Worm (Caenorhabditis elegans) whole organism, early embryonic: ENCODE results near the gene pigx-1.

ENCODE experiments used
- B0310.2 ChIP-seq: sonication (generic microtip); optimal IDR thresholded peaks from 2 replicates; lab custom pipeline; 2016; ENCODE audit warnings: mild to moderate bottlenecking, missing genetic modification characterization, missing compliant biosample characterization
- F13C5.2 ChIP-seq: sonication (generic microtip); optimal IDR thresholded peaks from 2 replicates; lab custom pipeline; 2017; ENCODE audit warnings: mild to moderate bottlenecking, missing genetic modification characterization, inconsistent platforms, missing compliant biosample characterization
- aly-1 ChIP-seq: sonication (generic microtip); optimal IDR thresholded peaks from 2 replicates; lab custom pipeline; 2016; ENCODE audit warnings: missing genetic modification characterization, missing compliant biosample characterization
- ama-1 ChIP-seq: fragments of 150-350 bp; optimal IDR thresholded peaks from 2 replicates; lab custom pipeline; 2014
- ceh-13 ChIP-seq: fragments of 200-800 bp; sonication (Bioruptor generic); optimal IDR thresholded peaks from 2 replicates; lab custom pipeline; 2018; ENCODE audit warnings: mild to moderate bottlenecking, missing genetic modification characterization, missing compliant biosample characterization
- ceh-36 ChIP-seq: sonication (generic microtip); optimal IDR thresholded peaks from 2 replicates; lab custom pipeline; 2016; ENCODE audit warnings: missing genetic modification characterization, inconsistent platforms, missing compliant biosample characterization
- ets-7 ChIP-seq: sonication (generic microtip); optimal IDR thresholded peaks from 2 replicates; lab custom pipeline; 2016; ENCODE audit warnings: missing genotype, missing genetic modification characterization, missing compliant biosample characterization
- flt-1 ChIP-seq: fragments of 200-800 bp; sonication (Bioruptor generic); IDR thresholded peaks from 2 replicates; pipeline ENCODE4 v1.3.6; 2022; ENCODE audit warnings: missing genetic modification characterization, missing compliant biosample characterization
- hmbx-1 ChIP-seq: sonication (generic microtip); optimal IDR thresholded peaks from 2 replicates; lab custom pipeline; 2016; ENCODE audit warnings: mild to moderate bottlenecking, missing genetic modification characterization, missing compliant biosample characterization
- hmg-4 ChIP-seq: fragments of 200-800 bp; sonication (Bioruptor generic); optimal IDR thresholded peaks from 2 replicates; lab custom pipeline; 2018; ENCODE audit warnings: mild to moderate bottlenecking, missing genetic modification characterization, missing compliant biosample characterization
- hnd-1 ChIP-seq: sonication (generic microtip); optimal IDR thresholded peaks from 2 replicates; lab custom pipeline; 2016; ENCODE audit warnings: missing genetic modification characterization, missing compliant biosample characterization
- pes-1 ChIP-seq: fragments of 200-800 bp; sonication (Bioruptor generic); IDR thresholded peaks from 2 replicates; pipeline ENCODE4 v1.3.6; 2022; ENCODE audit warnings: missing genetic modification reagents, missing genetic modification characterization, missing compliant biosample characterization
- scrt-1 ChIP-seq: fragments of 200-800 bp; sonication (Bioruptor generic); IDR thresholded peaks from 2 replicates; pipeline ENCODE4 v1.3.6; 2022; ENCODE audit warnings: missing genetic modification characterization, missing compliant biosample characterization
- sea-1 ChIP-seq: fragments of 200-800 bp; sonication (Bioruptor generic); conservative IDR thresholded peaks from 2 replicates; pipeline ENCODE4 v1.3.6; 2022; ENCODE audit warnings: missing genetic modification characterization, missing compliant biosample characterization
- tbx-11 ChIP-seq: fragments of 200-800 bp; sonication (Bioruptor generic); IDR thresholded peaks from 2 replicates; pipeline ENCODE4 v1.3.6; 2022; ENCODE audit warnings: missing genetic modification characterization, missing compliant biosample characterization
- tbx-37 ChIP-seq: fragments of 200-800 bp; sonication (Bioruptor generic); conservative IDR thresholded peaks from 2 replicates; pipeline ENCODE4 v1.3.6; 2022; ENCODE audit warnings: missing genetic modification reagents, missing genetic modification characterization, missing compliant biosample characterization
- tra-4 ChIP-seq: sonication (generic microtip); optimal IDR thresholded peaks from 2 replicates; lab custom pipeline; 2017; ENCODE audit warnings: missing genetic modification characterization, missing compliant biosample characterization

pigx-1 gene

DNA sequence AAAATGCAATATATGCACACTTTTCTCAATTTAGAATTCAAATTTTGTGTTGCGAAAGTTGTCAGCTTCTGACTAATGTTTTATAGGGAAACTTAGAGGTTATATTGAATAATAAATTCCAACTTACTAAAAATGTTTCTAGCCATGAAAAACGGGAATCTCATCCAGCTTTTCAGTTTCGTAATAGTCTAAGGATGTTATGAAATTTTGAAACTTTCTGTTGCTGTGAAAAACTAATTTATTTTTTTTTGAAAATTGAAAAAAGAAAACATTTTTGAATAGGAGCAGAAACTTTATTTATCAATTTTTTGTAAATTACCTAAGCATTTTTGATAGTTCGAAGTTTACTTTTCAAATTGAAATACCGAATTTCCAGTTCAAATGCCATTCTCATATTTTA lies 24.8 kb upstream of the pigx-1 start:
- no peak for TF ChIP-seq ets-7
- no peak for TF ChIP-seq B0310.2
- TF ChIP-seq hnd-1 (tag; lab: Kevin White, UChicago): no peak
- TF ChIP-seq pes-1 (GFP tag; lab: Robert Waterston, UW): no peak
- TF ChIP-seq sea-1 (GFP tag; lab: Robert Waterston, UW): no peak
- TF ChIP-seq F13C5.2 (tag; lab: Kevin White, UChicago): no peak
- no peak for TF ChIP-seq tbx-11
- no peak for TF ChIP-seq aly-1 (tag; lab: Kevin White, UChicago)
- TF ChIP-seq flt-1 (GFP tag; lab: Robert Waterston, UW): no peak
- TF ChIP-seq ceh-13 (GFP tag; lab: Kevin White, UChicago): no peak
- no peak for TF ChIP-seq tbx-37 (GFP tag; lab: Robert Waterston, UW)
- TF ChIP-seq ceh-36: no peak
- TF ChIP-seq scrt-1: no peak
- TF ChIP-seq hmbx-1 (tag; lab: Kevin White, UChicago): no peak
- TF ChIP-seq tra-4 (tag; lab: Kevin White, UChicago): no peak
- no peak for TF ChIP-seq ama-1 (lab: Kevin White, UChicago)
- no peak for TF ChIP-seq hmg-4 (GFP tag; lab: Kevin White, UChicago)

DNA sequence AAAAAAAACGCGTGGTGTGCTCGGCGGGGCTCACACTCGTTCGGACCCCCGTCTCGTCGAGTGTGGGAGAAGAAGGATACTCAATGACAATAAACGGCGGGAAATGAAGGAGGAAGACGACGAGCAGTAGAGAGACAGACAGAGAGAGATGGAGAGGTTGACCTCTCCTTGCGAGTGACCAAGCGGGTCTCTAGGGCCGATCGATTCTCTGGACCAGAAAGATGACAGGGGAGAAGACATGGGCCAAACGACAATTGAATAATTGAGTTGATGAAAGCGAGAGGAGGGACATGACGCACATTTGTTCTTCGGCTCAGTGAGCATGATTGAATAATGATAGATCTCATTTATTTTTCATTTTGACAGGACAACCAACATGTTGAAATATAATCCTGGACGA lies 23.5 kb upstream of the pigx-1 start:
- no peak for TF ChIP-seq ceh-13 (GFP tag; lab: Kevin White, UChicago)
- TF ChIP-seq hmbx-1 (tag; lab: Kevin White, UChicago): no peak
- TF ChIP-seq B0310.2: no peak
- peak; percentile 76 for TF ChIP-seq hmg-4 (GFP tag; lab: Kevin White, UChicago)
- peak; percentile 19; the same call in 1 of the 2 replicates for TF ChIP-seq flt-1 (GFP tag; lab: Robert Waterston, UW)
- 0 out of 2 replicates have a peak, but pooled peaks have one; percentile 49 for TF ChIP-seq scrt-1
- no peak for TF ChIP-seq ceh-36
- no peak for TF ChIP-seq ets-7
- TF ChIP-seq hnd-1 (tag; lab: Kevin White, UChicago): no peak
- TF ChIP-seq aly-1 (tag; lab: Kevin White, UChicago): peak; percentile 72
- peak; percentile 54 for TF ChIP-seq F13C5.2 (tag; lab: Kevin White, UChicago)
- no peak for TF ChIP-seq ama-1 (lab: Kevin White, UChicago)
- TF ChIP-seq sea-1 (GFP tag; lab: Robert Waterston, UW): no peak
- TF ChIP-seq pes-1 (GFP tag; lab: Robert Waterston, UW): no peak
- no peak for TF ChIP-seq tra-4 (tag; lab: Kevin White, UChicago)
- no peak for TF ChIP-seq tbx-11
- TF ChIP-seq tbx-37 (GFP tag; lab: Robert Waterston, UW): no peak

DNA sequence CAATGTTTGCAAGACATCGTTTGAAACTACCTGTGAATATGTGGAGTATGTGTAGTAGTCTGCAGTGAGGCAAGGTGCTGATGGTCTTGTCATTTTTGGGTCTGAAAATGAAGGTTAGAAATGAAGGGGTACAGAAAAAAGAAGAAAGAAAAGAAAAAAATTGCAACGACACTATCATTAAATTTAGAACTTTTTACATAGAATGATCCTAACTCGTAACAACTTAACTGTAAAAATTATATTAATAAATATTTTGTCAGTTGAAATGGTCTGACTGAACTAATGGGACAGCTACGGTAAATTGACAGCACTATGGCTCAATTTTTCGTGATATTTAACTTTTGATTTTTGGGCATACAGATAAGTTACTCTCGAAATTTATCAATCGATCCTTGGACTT lies 22.5 kb upstream of the pigx-1 start, which contains the start of gene C05D9.7:
Gene C05D9.7, minus strand, starts transcription at position 101 of the 400 bp plus-strand sequence.
- TF ChIP-seq B0310.2 (no peak), F13C5.2 (tag; lab: Kevin White, UChicago) (no peak), ceh-36 (no peak), hmbx-1 (tag; lab: Kevin White, UChicago) (no peak), tbx-11 (no peak), tra-4 (tag; lab: Kevin White, UChicago) (no peak), ceh-13 (GFP tag; lab: Kevin White, UChicago) (no peak)

DNA sequence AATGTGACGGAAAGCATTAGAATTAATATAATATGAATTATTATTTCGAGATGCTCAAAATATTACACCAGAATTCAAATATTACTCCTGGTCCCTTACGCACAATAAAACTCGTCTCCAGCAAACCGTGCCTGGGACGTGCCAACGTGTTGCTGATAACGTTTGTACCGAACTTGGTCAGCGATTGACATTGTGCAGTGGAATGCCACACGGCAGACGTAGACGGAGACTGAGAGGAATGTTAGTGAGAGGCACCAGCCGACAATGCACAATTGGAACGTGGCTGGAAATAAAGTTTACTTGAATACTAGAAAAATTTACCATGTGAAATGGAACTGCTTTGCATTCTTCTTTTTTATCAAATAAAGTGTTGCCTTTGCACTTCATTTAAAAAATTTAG lies 20.4 kb upstream of the pigx-1 start:
- TF ChIP-seq tbx-11 (no peak), sea-1 (GFP tag; lab: Robert Waterston, UW) (no peak), B0310.2 (no peak), hnd-1 (tag; lab: Kevin White, UChicago) (no peak), ceh-36 (no peak), ama-1 (lab: Kevin White, UChicago) (no peak), tra-4 (tag; lab: Kevin White, UChicago) (no peak), hmg-4 (GFP tag; lab: Kevin White, UChicago) (no peak), scrt-1 (no peak), hmbx-1 (tag; lab: Kevin White, UChicago) (no peak), ceh-13 (GFP tag; lab: Kevin White, UChicago) (no peak), ets-7 (no peak), aly-1 (tag; lab: Kevin White, UChicago) (no peak), F13C5.2 (tag; lab: Kevin White, UChicago) (no peak), tbx-37 (GFP tag; lab: Robert Waterston, UW) (no peak), flt-1 (GFP tag; lab: Robert Waterston, UW) (no peak), pes-1 (GFP tag; lab: Robert Waterston, UW) (no peak)

DNA sequence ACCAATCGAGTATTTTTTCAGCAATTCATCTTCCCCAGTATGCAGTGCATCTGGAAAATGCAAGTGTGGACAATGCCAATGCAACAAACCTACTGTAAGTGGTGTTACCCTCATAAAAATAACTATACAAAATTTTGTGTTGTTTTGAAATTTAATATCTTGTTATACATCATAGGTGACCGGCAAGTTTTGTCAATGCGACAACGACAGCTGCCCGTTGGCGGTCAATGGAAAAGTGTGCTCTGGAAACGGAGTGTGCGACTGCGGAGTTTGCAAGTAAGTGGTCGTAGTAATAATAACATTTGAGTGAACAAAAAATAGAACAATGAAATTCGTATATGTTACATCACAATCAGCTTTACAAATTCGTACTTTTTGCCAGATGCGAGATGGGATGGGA lies 18.4 kb upstream of the pigx-1 start:
- TF ChIP-seq tra-4 (tag; lab: Kevin White, UChicago) (no peak), sea-1 (GFP tag; lab: Robert Waterston, UW) (no peak), hnd-1 (tag; lab: Kevin White, UChicago) (no peak), hmbx-1 (tag; lab: Kevin White, UChicago) (no peak), aly-1 (tag; lab: Kevin White, UChicago) (no peak), B0310.2 (no peak), hmg-4 (GFP tag; lab: Kevin White, UChicago) (no peak), F13C5.2 (tag; lab: Kevin White, UChicago) (no peak), scrt-1 (no peak), ama-1 (lab: Kevin White, UChicago) (no peak), tbx-11 (no peak), ceh-36 (no peak), ets-7 (no peak), flt-1 (GFP tag; lab: Robert Waterston, UW) (no peak), pes-1 (GFP tag; lab: Robert Waterston, UW) (no peak)

DNA sequence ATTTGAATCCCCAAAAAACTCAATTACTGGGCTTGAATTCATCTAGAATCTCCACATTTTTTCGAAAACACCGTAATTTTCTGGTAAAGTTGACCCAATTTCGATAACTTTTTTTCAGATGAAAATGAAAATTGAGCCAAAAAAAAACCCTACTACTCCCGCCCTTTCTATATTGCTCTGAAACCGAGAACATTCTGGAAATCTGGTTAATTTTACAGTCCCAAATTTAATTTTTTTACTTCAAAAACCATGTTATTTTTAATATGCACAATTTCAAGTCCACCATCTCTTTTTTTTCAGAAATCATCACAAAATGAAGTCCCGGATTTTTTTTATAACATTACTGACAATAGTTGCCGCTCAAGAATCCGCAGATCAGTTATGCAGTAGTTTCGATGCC lies 14.8 kb upstream of the pigx-1 start, which contains the start of gene C05D9.3:
Gene C05D9.3, plus strand, starts transcription at position 301 of the 400 bp plus-strand sequence.
- no peak for TF ChIP-seq flt-1 (GFP tag; lab: Robert Waterston, UW)
- TF ChIP-seq tbx-37 (GFP tag; lab: Robert Waterston, UW): no peak
- no peak for TF ChIP-seq tbx-11
- no peak for TF ChIP-seq F13C5.2 (tag; lab: Kevin White, UChicago)
- TF ChIP-seq hnd-1 (tag; lab: Kevin White, UChicago): no peak
- TF ChIP-seq ama-1 (lab: Kevin White, UChicago): no peak
- no peak for TF ChIP-seq scrt-1
- no peak for TF ChIP-seq ceh-36
- TF ChIP-seq ceh-13 (GFP tag; lab: Kevin White, UChicago): no peak
- TF ChIP-seq sea-1 (GFP tag; lab: Robert Waterston, UW): no peak
- no peak for TF ChIP-seq ets-7
- TF ChIP-seq B0310.2: no peak
- no peak for TF ChIP-seq pes-1 (GFP tag; lab: Robert Waterston, UW)
- no peak for TF ChIP-seq hmbx-1 (tag; lab: Kevin White, UChicago)

DNA sequence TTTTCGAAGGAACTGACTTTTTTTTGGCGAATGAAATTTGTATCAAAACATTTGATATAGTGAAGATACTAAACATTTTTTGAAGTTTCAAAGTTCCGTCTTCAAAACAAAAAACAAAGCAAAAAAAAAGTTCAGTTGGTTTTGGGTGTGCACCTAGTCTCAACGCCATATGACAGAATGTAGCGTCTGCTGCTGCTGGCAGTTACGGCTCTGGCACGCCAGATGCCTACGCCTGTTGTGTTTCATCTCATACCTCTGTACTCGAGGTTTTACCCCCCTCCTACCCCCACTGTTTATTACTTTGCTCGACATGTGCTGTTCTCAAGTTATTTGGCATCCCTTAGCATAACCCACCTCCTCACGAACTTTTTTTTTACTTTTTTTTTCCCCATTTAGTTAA lies 13.9 kb upstream of the pigx-1 start:
- no peak for TF ChIP-seq ets-7
